Worm (Caenorhabditis elegans) whole organism, L3 larva: Measurements from ENCODE around the gene B0024.4.

ENCODE experiments used
- R02D3.7 ChIP-seq: fragments of 150-350 bp; optimal IDR thresholded peaks from 2 replicates; lab custom pipeline; 2014; ENCODE audit warnings: missing biosample characterization, missing genetic modification characterization
- ZK546.5 ChIP-seq: sonication (generic microtip); optimal IDR thresholded peaks from 2 replicates; lab custom pipeline; 2017; ENCODE audit warnings: missing biosample characterization, missing genetic modification characterization
- aly-2 ChIP-seq: fragments of 150-350 bp; optimal IDR thresholded peaks from 2 replicates; lab custom pipeline; 2014; ENCODE audit warnings: missing biosample characterization, missing genetic modification characterization
- ceh-28 ChIP-seq: fragments of 150-350 bp; optimal IDR thresholded peaks from 2 replicates; lab custom pipeline; 2014; ENCODE audit warnings: missing biosample characterization, missing genetic modification reagents, missing genetic modification characterization
- ceh-82 ChIP-seq: fragments of 150-350 bp; optimal IDR thresholded peaks from 2 replicates; lab custom pipeline; 2014; ENCODE audit warnings: missing biosample characterization, missing genetic modification characterization
- ceh-9 ChIP-seq: sonication (generic microtip); optimal IDR thresholded peaks from 2 replicates; lab custom pipeline; 2018; ENCODE audit warnings: missing biosample characterization, missing genetic modification characterization
- daf-12 ChIP-seq: fragments of 150-350 bp; optimal IDR thresholded peaks from 2 replicates; lab custom pipeline; 2014; ENCODE audit warnings: missing biosample characterization, missing genetic modification reagents, missing genetic modification characterization
- egl-27 ChIP-seq: sonication (generic microtip); optimal IDR thresholded peaks from 4 replicates; lab custom pipeline; 2017; ENCODE audit warnings: missing biosample characterization, missing genetic modification reagents, missing genetic modification characterization
- egl-5 ChIP-seq: fragments of 150-350 bp; optimal IDR thresholded peaks from 2 replicates; lab custom pipeline; 2017; ENCODE audit warnings: missing biosample characterization, missing genetic modification reagents, missing genetic modification characterization, inconsistent platforms
- elt-1 ChIP-seq: fragments of 150-350 bp; optimal IDR thresholded peaks from 2 replicates; lab custom pipeline; 2014; ENCODE audit warnings: missing biosample characterization, missing genetic modification characterization
- elt-2 ChIP-seq: sonication (generic microtip); optimal IDR thresholded peaks from 2 replicates; lab custom pipeline; 2016; ENCODE audit warnings: missing genetic modification reagents, mild to moderate bottlenecking, missing genetic modification characterization, missing compliant biosample characterization
- elt-3 ChIP-seq, 3 experiments: fragments of 150-350 bp in 1 of 3; sonication (generic microtip) in 2 of 3; optimal IDR thresholded peaks; 2 replicates in 2 of 3; 4 replicates in 1 of 3; lab custom pipeline; 2014 to 2017; ENCODE audit warnings: missing biosample characterization in 3 of 3, missing genetic modification characterization in 3 of 3
- eor-1 ChIP-seq, 2 experiments: fragments of 150-350 bp; optimal IDR thresholded peaks; 2 replicates each; lab custom pipeline; 2014 to 2018; ENCODE audit warnings: missing biosample characterization in 2 of 2, missing genetic modification characterization in 2 of 2
- fkh-2 ChIP-seq: fragments of 150-350 bp; optimal IDR thresholded peaks from 2 replicates; lab custom pipeline; 2014; ENCODE audit warnings: missing biosample characterization, missing genetic modification reagents, missing genetic modification characterization
- fos-1 ChIP-seq: fragments of 150-350 bp; optimal IDR thresholded peaks from 2 replicates; lab custom pipeline; 2014; ENCODE audit warnings: missing biosample characterization, missing genetic modification characterization
- hmg-11 ChIP-seq: sonication (generic microtip); optimal IDR thresholded peaks from 2 replicates; lab custom pipeline; 2016; ENCODE audit warnings: missing genetic modification characterization, missing compliant biosample characterization
- lin-15B ChIP-seq: fragments of 150-350 bp; optimal IDR thresholded peaks from 2 replicates; lab custom pipeline; 2014; ENCODE audit warnings: missing biosample characterization, missing genetic modification characterization
- lin-39 ChIP-seq: fragments of 150-350 bp; optimal IDR thresholded peaks from 2 replicates; lab custom pipeline; 2018; ENCODE audit warnings: missing biosample characterization, missing genetic modification reagents, missing genetic modification characterization
- lsy-12 ChIP-seq: sonication (generic microtip); optimal IDR thresholded peaks from 2 replicates; lab custom pipeline; 2016; ENCODE audit warnings: mild to moderate bottlenecking, missing genetic modification characterization, missing compliant biosample characterization
- mml-1 ChIP-seq: fragments of 150-350 bp; sonication (generic microtip); optimal IDR thresholded peaks from 3 replicates; lab custom pipeline; 2014; ENCODE audit warnings: missing biosample characterization, missing genetic modification characterization
- nfya-1 ChIP-seq: sonication (generic microtip); optimal IDR thresholded peaks from 2 replicates; lab custom pipeline; 2017; ENCODE audit warnings: missing genetic modification characterization, mild to moderate bottlenecking, missing compliant biosample characterization, antibody characterized with exemption, moderate library complexity; ENCODE audit not compliant: insufficient read depth
- nhr-12 ChIP-seq: fragments of 150-350 bp; optimal IDR thresholded peaks from 2 replicates; lab custom pipeline; 2014; ENCODE audit warnings: missing biosample characterization, missing genetic modification characterization
- nhr-23 ChIP-seq: fragments of 150-350 bp; optimal IDR thresholded peaks from 2 replicates; lab custom pipeline; 2014; ENCODE audit warnings: missing biosample characterization, missing genetic modification reagents, missing genetic modification characterization
- nhr-237 ChIP-seq: fragments of 150-350 bp; optimal IDR thresholded peaks from 2 replicates; lab custom pipeline; 2014; ENCODE audit warnings: missing biosample characterization, missing genetic modification characterization
- nhr-28 ChIP-seq: fragments of 150-350 bp; optimal IDR thresholded peaks from 2 replicates; lab custom pipeline; 2014; ENCODE audit warnings: missing biosample characterization, missing genetic modification characterization
- nhr-43 ChIP-seq: sonication (generic microtip); optimal IDR thresholded peaks from 2 replicates; lab custom pipeline; 2016; ENCODE audit warnings: mild to moderate bottlenecking, missing genetic modification characterization, missing compliant biosample characterization; ENCODE audit not compliant: poor library complexity, severe bottlenecking
- nhr-67 ChIP-seq: fragments of 150-350 bp; optimal IDR thresholded peaks from 2 replicates; lab custom pipeline; 2014; ENCODE audit warnings: missing biosample characterization, missing genetic modification characterization
- nhr-76 ChIP-seq: fragments of 150-350 bp; sonication (generic microtip); optimal IDR thresholded peaks from 5 replicates; lab custom pipeline; 2014; ENCODE audit warnings: missing biosample characterization, missing genetic modification characterization
- nhr-77 ChIP-seq: fragments of 150-350 bp; optimal IDR thresholded peaks from 2 replicates; lab custom pipeline; 2014; ENCODE audit warnings: missing biosample characterization, missing genetic modification characterization
- pha-4 ChIP-seq: fragments of 150-350 bp; optimal IDR thresholded peaks from 2 replicates; lab custom pipeline; 2014; ENCODE audit warnings: missing biosample characterization, missing genetic modification reagents, missing genetic modification characterization
- pqm-1 ChIP-seq: fragments of 150-350 bp; optimal IDR thresholded peaks from 2 replicates; lab custom pipeline; 2017; ENCODE audit warnings: missing biosample characterization, missing genetic modification characterization, inconsistent platforms
- sea-2 ChIP-seq: fragments of 150-350 bp; sonication (generic microtip); optimal IDR thresholded peaks from 4 replicates; lab custom pipeline; 2014; ENCODE audit warnings: missing biosample characterization, missing genetic modification reagents, missing genetic modification characterization
- skn-1 ChIP-seq: fragments of 150-350 bp; optimal IDR thresholded peaks from 2 replicates; lab custom pipeline; 2014; ENCODE audit warnings: missing biosample characterization, missing genetic modification characterization
- snpc-4 ChIP-seq: fragments of 150-350 bp; optimal IDR thresholded peaks from 2 replicates; lab custom pipeline; 2014; ENCODE audit warnings: missing biosample characterization, missing genetic modification characterization
- tbx-2 ChIP-seq: sonication (generic microtip); optimal IDR thresholded peaks from 2 replicates; lab custom pipeline; 2016; ENCODE audit warnings: mild to moderate bottlenecking, missing genetic modification characterization, missing compliant biosample characterization
- unc-39 ChIP-seq: sonication (generic microtip); optimal IDR thresholded peaks from 4 replicates; lab custom pipeline; 2017; ENCODE audit warnings: missing biosample characterization, missing genetic modification characterization
- unc-62 ChIP-seq: fragments of 150-350 bp; sonication (generic microtip); optimal IDR thresholded peaks from 4 replicates; lab custom pipeline; 2014; ENCODE audit warnings: missing biosample characterization, missing genetic modification reagents, missing genetic modification characterization
- zag-1 ChIP-seq: fragments of 150-350 bp; optimal IDR thresholded peaks from 2 replicates; lab custom pipeline; 2014; ENCODE audit warnings: missing biosample characterization, missing genetic modification characterization
- ztf-11 ChIP-seq: fragments of 150-350 bp; optimal IDR thresholded peaks from 2 replicates; lab custom pipeline; 2014; ENCODE audit warnings: missing biosample characterization, missing genetic modification characterization
- ztf-4 ChIP-seq: fragments of 150-350 bp; optimal IDR thresholded peaks from 2 replicates; lab custom pipeline; 2014; ENCODE audit warnings: missing biosample characterization, missing genetic modification characterization

Gene B0024.4

DNA sequence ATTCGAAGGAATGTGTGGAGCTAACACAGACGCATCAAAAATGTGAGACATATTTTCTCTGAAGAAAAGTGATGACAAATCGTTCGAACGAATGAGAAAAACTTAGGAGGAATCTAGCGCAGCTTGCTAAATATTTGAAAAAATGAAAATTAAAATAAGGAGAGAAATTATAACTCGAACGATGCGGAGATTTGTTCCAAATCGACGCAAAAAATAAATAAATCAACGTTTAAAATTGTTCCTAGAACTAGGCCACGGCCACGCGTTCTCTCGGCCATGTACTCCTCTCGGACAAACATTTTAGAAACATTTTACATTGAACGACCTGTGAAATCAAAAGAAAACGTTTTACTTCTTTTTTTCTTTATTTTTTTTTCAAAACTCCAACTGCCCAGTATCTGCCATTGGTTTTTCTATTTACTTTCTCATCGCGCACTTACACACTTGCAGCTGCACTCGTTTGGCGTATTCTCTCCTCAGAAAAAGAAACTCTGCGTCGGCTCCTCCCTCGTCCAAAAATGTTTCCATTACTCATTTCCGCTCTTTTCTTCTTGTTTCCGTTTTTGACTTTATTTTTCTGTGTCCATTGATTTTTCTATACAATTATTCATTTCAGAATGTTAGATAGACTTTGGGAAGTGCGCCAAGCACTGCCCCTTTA lies 23.0 kb downstream of the B0024.4 start, which contains the start of the genes gna-1 and B0024.13:
gna-1 (minus strand) TSS at position 51 of the 661 bp plus-strand sequence.
B0024.13 (plus strand) TSS at position 611 of the 661 bp plus-strand sequence.
- TF ChIP-seq nhr-28 (tag; lab: Kevin White, UChicago): no peak
- no peak for TF ChIP-seq zag-1 (tag; lab: Kevin White, UChicago)
- peak; percentile 10 for TF ChIP-seq lsy-12
- TF ChIP-seq ztf-4: no peak
- peak; percentile 1 for TF ChIP-seq elt-2 (tag; lab: Kevin White, UChicago)
- no peak for TF ChIP-seq ceh-9
- TF ChIP-seq tbx-2 (tag; lab: Kevin White, UChicago): no peak
- TF ChIP-seq ceh-82 (tag; lab: Kevin White, UChicago): no peak
- TF ChIP-seq elt-1 (tag; lab: Kevin White, UChicago): no peak
- TF ChIP-seq unc-39 (tag; lab: Kevin White, UChicago): no peak
- TF ChIP-seq nhr-23 (tag; lab: Kevin White, UChicago): peak; percentile 79
- peak; percentile 17 for TF ChIP-seq hmg-11
- no peak for TF ChIP-seq daf-12 (tag; lab: Kevin White, UChicago)
- no peak for TF ChIP-seq nhr-76 (tag; lab: Kevin White, UChicago)
- peak; percentile 72 for TF ChIP-seq pha-4 (tag; lab: Kevin White, UChicago)
- no peak for TF ChIP-seq R02D3.7 (tag; lab: Kevin White, UChicago)
- TF ChIP-seq nhr-67 (tag; lab: Kevin White, UChicago): no peak
- TF ChIP-seq nhr-43 (tag; lab: Kevin White, UChicago): peak; percentile 78
- no peak for TF ChIP-seq ZK546.5
- no peak for TF ChIP-seq fkh-2 (tag; lab: Kevin White, UChicago)
- peak; percentile 68 for TF ChIP-seq lin-15B (tag; lab: Kevin White, UChicago)
- no peak for TF ChIP-seq ceh-28 (tag; lab: Kevin White, UChicago)
- TF ChIP-seq lin-39 (tag; lab: Kevin White, UChicago): peak; percentile 56
- TF ChIP-seq nhr-77 (tag; lab: Kevin White, UChicago): no peak
- no peak for TF ChIP-seq eor-1 (tag; optimal IDR thresholded peaks at IDR 0.05; lab: Kevin White, UChicago)
- TF ChIP-seq snpc-4: no peak
- no peak for TF ChIP-seq egl-27 (tag; lab: Kevin White, UChicago)
- TF ChIP-seq, all 47 proteins: peak for 8

DNA sequence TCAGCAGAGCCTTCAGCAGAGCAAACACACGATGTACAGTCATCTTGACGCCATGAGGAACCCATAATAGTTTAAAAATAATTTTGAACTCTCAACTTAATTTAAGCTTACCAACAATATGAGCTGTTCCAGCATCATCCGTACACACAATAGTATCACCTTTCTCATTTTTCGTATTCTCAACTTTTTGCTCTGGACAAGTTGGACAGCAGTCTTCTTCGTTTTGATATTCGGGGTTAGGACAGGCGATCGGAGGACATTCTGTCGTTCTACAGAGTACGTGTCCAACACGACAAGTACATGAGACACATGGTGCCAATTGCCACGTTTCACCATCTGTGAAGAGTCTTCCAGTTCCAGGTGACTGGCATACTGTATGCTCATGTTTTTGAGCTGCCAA lies 26.3 kb downstream of the B0024.4 start:
- TF ChIP-seq eor-1 (tag; optimal IDR thresholded peaks at IDR 0.05; lab: Kevin White, UChicago): no peak
- TF ChIP-seq ceh-9: no peak
- no peak for TF ChIP-seq nhr-67 (tag; lab: Kevin White, UChicago)
- TF ChIP-seq tbx-2 (tag; lab: Kevin White, UChicago): no peak
- TF ChIP-seq unc-62 (GFP tag; lab: Kevin White, UChicago): no peak
- TF ChIP-seq ceh-28 (tag; lab: Kevin White, UChicago): no peak
- TF ChIP-seq, all 47 proteins: peak for 0

DNA sequence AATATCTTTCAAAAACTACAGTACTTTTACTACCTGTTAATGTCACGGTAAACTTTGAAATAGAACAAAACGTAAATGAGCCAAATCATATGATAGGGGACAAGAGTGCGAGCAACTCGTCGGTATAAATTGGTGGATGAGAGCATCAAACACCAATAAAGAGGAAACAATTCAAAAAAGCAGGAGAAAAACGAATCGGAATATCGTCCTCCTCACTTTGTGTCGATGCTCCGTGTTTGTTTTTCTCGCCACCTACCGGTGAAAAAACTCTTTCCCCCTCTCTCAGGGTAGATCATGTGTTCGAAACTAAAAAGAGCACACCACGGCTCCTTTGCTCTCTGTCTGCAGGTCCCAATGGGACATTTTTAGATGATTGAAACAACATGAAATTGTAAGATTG lies 30.9 kb downstream of the B0024.4 start:
- TF ChIP-seq ztf-11 (tag; lab: Kevin White, UChicago) (no peak), pha-4 (tag; lab: Kevin White, UChicago) (peak; percentile 74), mml-1 (no peak), fos-1 (tag; lab: Kevin White, UChicago) (no peak), skn-1 (no peak)

DNA sequence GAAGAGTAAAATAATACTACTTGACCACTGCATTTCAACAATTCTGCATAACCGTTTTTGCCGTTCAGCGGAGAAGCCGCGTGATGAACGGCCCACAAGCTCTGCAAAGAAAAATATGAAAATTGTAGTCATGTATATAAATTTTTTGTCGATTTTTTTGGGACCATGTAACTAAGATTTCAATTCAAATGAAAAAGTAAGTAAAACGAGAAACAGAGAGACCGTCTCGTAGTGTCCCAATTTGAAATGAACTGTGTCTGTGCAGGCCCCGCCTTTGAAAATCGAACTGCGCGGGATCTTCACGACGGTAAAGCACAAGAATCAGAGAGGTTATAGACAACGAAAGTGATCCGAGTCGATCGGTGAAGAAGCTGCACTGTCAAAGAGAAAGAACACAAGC lies 34.8 kb downstream of the B0024.4 start, which contains the start of gene crm-1:
crm-1 (minus strand) TSS at position 101 of the 400 bp plus-strand sequence.
- TF ChIP-seq nhr-23 (tag; lab: Kevin White, UChicago) (no peak), nhr-237 (no peak), hmg-11 (no peak), fkh-2 (tag; lab: Kevin White, UChicago) (no peak), nhr-28 (tag; lab: Kevin White, UChicago) (no peak), sea-2 (GFP tag; lab: Kevin White, UChicago) (no peak), elt-3 (tag; optimal IDR thresholded peaks at IDR 0.05; lab: Kevin White, UChicago) (no peak), egl-5 (tag; lab: Kevin White, UChicago) (no peak), zag-1 (tag; lab: Kevin White, UChicago) (no peak), eor-1 (tag; optimal IDR thresholded peaks at IDR 0.05; lab: Kevin White, UChicago) (no peak), pqm-1 (tag; lab: Kevin White, UChicago) (no peak), tbx-2 (tag; lab: Kevin White, UChicago) (no peak), ceh-9 (no peak), snpc-4 (no peak), nfya-1 (no peak), R02D3.7 (tag; lab: Kevin White, UChicago) (no peak), ceh-28 (tag; lab: Kevin White, UChicago) (no peak), aly-2 (tag; lab: Kevin White, UChicago) (no peak), nhr-43 (tag; lab: Kevin White, UChicago) (no peak), nhr-12 (tag; lab: Kevin White, UChicago) (no peak)
